Worm (Caenorhabditis elegans) whole organism, L2 larva: ENCODE results near the gene R02F2.5.

Source experiments
- C34F6.9 ChIP-seq: fragments of 150-350 bp; optimal IDR thresholded peaks from 2 replicates; lab custom pipeline; 2014; ENCODE audit warnings: missing biosample characterization, missing genetic modification characterization
- F13H6.1 ChIP-seq: sonication (generic microtip); optimal IDR thresholded peaks from 2 replicates; lab custom pipeline; 2016; ENCODE audit warnings: missing genetic modification characterization, missing compliant biosample characterization
- R02D3.7 ChIP-seq: fragments of 150-350 bp; optimal IDR thresholded peaks from 2 replicates; lab custom pipeline; 2014; ENCODE audit warnings: missing biosample characterization, missing genetic modification characterization
- Y55F3AM.14 ChIP-seq: fragments of 200-800 bp; sonication (Bioruptor generic); optimal IDR thresholded peaks from 2 replicates; lab custom pipeline; 2018; ENCODE audit warnings: mild to moderate bottlenecking, missing genetic modification characterization, missing compliant biosample characterization
- ZK546.5 ChIP-seq: sonication (generic microtip); optimal IDR thresholded peaks from 2 replicates; lab custom pipeline; 2017; ENCODE audit warnings: missing biosample characterization, missing genetic modification characterization
- ama-1 ChIP-seq: fragments of 150-350 bp; optimal IDR thresholded peaks from 2 replicates; lab custom pipeline; 2018; ENCODE audit warnings: inconsistent platforms
- blmp-1 ChIP-seq: sonication (generic microtip); optimal IDR thresholded peaks from 2 replicates; lab custom pipeline; 2017; ENCODE audit warnings: missing genetic modification characterization, mild to moderate bottlenecking, missing compliant biosample characterization, antibody characterized with exemption, moderate library complexity; ENCODE audit not compliant: insufficient read depth
- ceh-16 ChIP-seq: fragments of 150-350 bp; optimal IDR thresholded peaks from 2 replicates; lab custom pipeline; 2014; ENCODE audit warnings: missing biosample characterization, missing genetic modification characterization
- ceh-82 ChIP-seq: fragments of 150-350 bp; optimal IDR thresholded peaks from 2 replicates; lab custom pipeline; 2014; ENCODE audit warnings: missing biosample characterization, missing genetic modification characterization
- crh-2 ChIP-seq: sonication (generic microtip); optimal IDR thresholded peaks from 2 replicates; lab custom pipeline; 2017; ENCODE audit warnings: missing biosample characterization, missing genetic modification characterization
- dmd-4 ChIP-seq: sonication (generic microtip); optimal IDR thresholded peaks from 2 replicates; lab custom pipeline; 2017; ENCODE audit warnings: missing biosample characterization, missing genetic modification characterization
- egl-27 ChIP-seq: sonication (generic microtip); optimal IDR thresholded peaks from 3 replicates; lab custom pipeline; 2017; ENCODE audit warnings: missing biosample characterization, missing genetic modification reagents, missing genetic modification characterization
- elt-1 ChIP-seq: fragments of 150-350 bp; optimal IDR thresholded peaks from 2 replicates; lab custom pipeline; 2014; ENCODE audit warnings: missing biosample characterization, missing genetic modification characterization
- fos-1 ChIP-seq: fragments of 150-350 bp; optimal IDR thresholded peaks from 2 replicates; lab custom pipeline; 2014; ENCODE audit warnings: missing biosample characterization, missing genetic modification characterization
- lin-11 ChIP-seq: fragments of 150-350 bp; sonication (generic microtip); optimal IDR thresholded peaks from 2 replicates; lab custom pipeline; 2014; ENCODE audit warnings: missing biosample characterization, missing genetic modification characterization, inconsistent platforms, mixed read lengths
- lin-13 ChIP-seq: fragments of 150-350 bp; optimal IDR thresholded peaks from 2 replicates; lab custom pipeline; 2014; ENCODE audit warnings: missing biosample characterization, missing genetic modification reagents, missing genetic modification characterization
- lin-39 ChIP-seq: fragments of 150-350 bp; optimal IDR thresholded peaks from 2 replicates; lab custom pipeline; 2014; ENCODE audit warnings: missing biosample characterization, missing genetic modification reagents, missing genetic modification characterization
- lsy-2 ChIP-seq, 2 experiments: fragments of 150-350 bp in 1 of 2; sonication (generic microtip) in 1 of 2; optimal IDR thresholded peaks; 2 replicates each; lab custom pipeline; 2014 to 2017; ENCODE audit warnings: missing biosample characterization in 2 of 2, missing genetic modification characterization in 2 of 2
- mab-5 ChIP-seq: fragments of 150-350 bp; optimal IDR thresholded peaks from 2 replicates; lab custom pipeline; 2014; ENCODE audit warnings: missing biosample characterization, missing genetic modification characterization
- mbf-1 ChIP-seq: sonication (generic microtip); optimal IDR thresholded peaks from 2 replicates; lab custom pipeline; 2017; ENCODE audit warnings: missing biosample characterization, missing genetic modification characterization
- mdl-1 ChIP-seq, 2 experiments: fragments of 150-350 bp in 1 of 2; sonication (generic microtip) in 1 of 2; optimal IDR thresholded peaks; 2 replicates each; lab custom pipeline; 2017; ENCODE audit warnings: missing biosample characterization in 2 of 2, missing genetic modification characterization in 2 of 2
- nhr-10 ChIP-seq: sonication (generic microtip); optimal IDR thresholded peaks from 2 replicates; lab custom pipeline; 2017; ENCODE audit warnings: missing biosample characterization, missing genetic modification characterization
- nhr-11 ChIP-seq: fragments of 150-350 bp; optimal IDR thresholded peaks from 2 replicates; lab custom pipeline; 2014; ENCODE audit warnings: missing biosample characterization, missing genetic modification characterization
- nhr-12 ChIP-seq: fragments of 150-350 bp; optimal IDR thresholded peaks from 2 replicates; lab custom pipeline; 2014; ENCODE audit warnings: missing biosample characterization, missing genetic modification characterization
- nhr-129 ChIP-seq: fragments of 150-350 bp; optimal IDR thresholded peaks from 2 replicates; lab custom pipeline; 2014; ENCODE audit warnings: missing biosample characterization, missing genetic modification characterization
- nhr-21 ChIP-seq: fragments of 150-350 bp; optimal IDR thresholded peaks from 2 replicates; lab custom pipeline; 2014; ENCODE audit warnings: missing biosample characterization, missing genetic modification characterization
- nhr-23 ChIP-seq: fragments of 150-350 bp; optimal IDR thresholded peaks from 2 replicates; lab custom pipeline; 2014; ENCODE audit warnings: missing biosample characterization, missing genetic modification reagents, missing genetic modification characterization
- nhr-25 ChIP-seq: fragments of 150-350 bp; sonication (generic microtip); optimal IDR thresholded peaks from 3 replicates; lab custom pipeline; 2014; ENCODE audit warnings: missing biosample characterization, missing genetic modification characterization
- nhr-6 ChIP-seq: fragments of 150-350 bp; optimal IDR thresholded peaks from 2 replicates; lab custom pipeline; 2014; ENCODE audit warnings: missing biosample characterization, missing genetic modification characterization
- nhr-77 ChIP-seq: fragments of 150-350 bp; optimal IDR thresholded peaks from 2 replicates; lab custom pipeline; 2014; ENCODE audit warnings: missing biosample characterization, missing genetic modification characterization
- peb-1 ChIP-seq: fragments of 150-350 bp; optimal IDR thresholded peaks from 2 replicates; lab custom pipeline; 2014; ENCODE audit warnings: missing biosample characterization, missing genetic modification characterization
- sem-4 ChIP-seq: fragments of 150-350 bp; optimal IDR thresholded peaks from 2 replicates; lab custom pipeline; 2014; ENCODE audit warnings: missing biosample characterization, missing genetic modification reagents, missing genetic modification characterization
- skn-1 ChIP-seq: sonication (generic microtip); optimal IDR thresholded peaks from 2 replicates; lab custom pipeline; 2017; ENCODE audit warnings: missing biosample characterization, missing genetic modification characterization
- sma-3 ChIP-seq: sonication (generic microtip); optimal IDR thresholded peaks from 2 replicates; lab custom pipeline; 2016; ENCODE audit warnings: missing genetic modification reagents, missing genetic modification characterization, missing compliant biosample characterization
- sma-9 ChIP-seq, 2 experiments: fragments of 150-350 bp in 1 of 2; sonication (generic microtip) in 1 of 2; optimal IDR thresholded peaks; 2 replicates each; lab custom pipeline; 2014 to 2016; ENCODE audit warnings: missing genetic modification characterization in 2 of 2, mild to moderate bottlenecking in 1 of 2, missing biosample characterization in 1 of 2, missing compliant biosample characterization in 1 of 2, missing genetic modification reagents in 1 of 2, moderate library complexity in 1 of 2
- snpc-4 ChIP-seq: fragments of 150-350 bp; optimal IDR thresholded peaks from 2 replicates; lab custom pipeline; 2014; ENCODE audit warnings: missing biosample characterization, missing genetic modification characterization
- unc-39 ChIP-seq: fragments of 150-350 bp; optimal IDR thresholded peaks from 2 replicates; lab custom pipeline; 2014; ENCODE audit warnings: missing biosample characterization, missing genetic modification characterization
- unc-55 ChIP-seq: fragments of 150-350 bp; sonication (generic microtip); optimal IDR thresholded peaks from 3 replicates; lab custom pipeline; 2014; ENCODE audit warnings: missing biosample characterization, missing genetic modification reagents, missing genetic modification characterization
- unc-62 ChIP-seq: fragments of 150-350 bp; optimal IDR thresholded peaks from 2 replicates; lab custom pipeline; 2014; ENCODE audit warnings: missing biosample characterization, missing genetic modification reagents, missing genetic modification characterization
- zag-1 ChIP-seq: fragments of 150-350 bp; optimal IDR thresholded peaks from 2 replicates; lab custom pipeline; 2014; ENCODE audit warnings: missing biosample characterization, missing genetic modification characterization
- ztf-1 ChIP-seq: fragments of 200-800 bp; sonication (Bioruptor generic); conservative IDR thresholded peaks from 2 replicates; pipeline ENCODE4 v1.3.6; 2022; ENCODE audit warnings: missing genetic modification characterization, missing compliant biosample characterization
- ztf-11 ChIP-seq: sonication (generic microtip); optimal IDR thresholded peaks from 2 replicates; lab custom pipeline; 2017; ENCODE audit warnings: missing biosample characterization, missing genetic modification characterization
- ztf-4 ChIP-seq: fragments of 150-350 bp; optimal IDR thresholded peaks from 2 replicates; lab custom pipeline; 2014; ENCODE audit warnings: missing biosample characterization, missing genetic modification characterization

R02F2.5 gene

DNA sequence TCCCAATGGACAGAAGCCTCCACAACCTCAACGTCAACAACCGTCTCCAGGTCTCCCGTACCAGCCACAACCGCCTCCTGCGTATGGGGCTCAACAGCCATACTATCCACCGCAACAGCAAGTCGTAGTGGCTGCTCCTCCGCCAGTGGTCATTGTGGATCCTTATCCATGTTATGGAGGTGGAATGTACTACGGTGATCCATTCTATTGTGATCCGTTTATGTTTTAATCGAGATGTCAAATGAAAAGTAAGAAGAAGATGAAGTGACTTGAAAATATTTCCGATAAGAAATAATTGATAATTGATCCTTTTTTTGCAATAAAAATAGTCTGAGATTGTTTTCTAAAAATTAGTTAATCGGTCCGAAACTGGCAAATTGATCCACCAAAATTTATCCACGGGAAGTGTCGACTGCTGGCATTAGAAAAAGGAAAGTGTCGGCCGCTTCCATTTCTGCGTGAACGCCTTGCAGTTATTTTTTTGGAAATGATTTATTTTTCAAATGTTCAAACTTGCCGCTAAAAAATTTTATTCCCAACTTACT is at the start of gene R02F2.5, which contains the start of gene R02F2.6:
Gene R02F2.5 (plus strand): TSS at position 495 of the 545 bp plus-strand sequence.
Gene R02F2.6 (minus strand): TSS at position 101 of the 545 bp plus-strand sequence.
- TF ChIP-seq snpc-4 (tag; lab: Kevin White, UChicago) (no peak), dmd-4 (tag; lab: Kevin White, UChicago) (no peak)

DNA sequence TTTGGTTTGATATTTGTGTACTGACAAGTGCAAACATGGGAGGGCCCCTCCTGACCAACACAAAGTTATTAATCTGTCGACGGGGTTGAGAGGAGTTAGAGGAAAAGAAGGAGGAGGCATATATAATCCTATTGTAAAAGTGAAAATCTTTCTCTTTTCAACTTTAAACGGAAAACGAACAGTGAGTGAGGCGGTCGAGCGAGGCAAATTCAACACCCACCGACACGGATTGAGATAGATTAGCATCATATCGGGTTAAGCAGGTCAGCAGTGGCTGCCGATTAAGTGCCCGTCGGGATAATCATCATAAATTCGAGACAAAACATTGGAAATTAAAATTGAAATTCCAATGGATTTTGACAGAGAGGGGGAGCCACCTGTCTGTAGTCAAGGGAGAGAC is 42.8 kb upstream of the R02F2.5 start:
- no peak for TF ChIP-seq ama-1
- TF ChIP-seq C34F6.9 (tag; lab: Kevin White, UChicago): no peak
- no peak for TF ChIP-seq unc-39 (tag; lab: Kevin White, UChicago)
- TF ChIP-seq, all 48 proteins: peak for 0

DNA sequence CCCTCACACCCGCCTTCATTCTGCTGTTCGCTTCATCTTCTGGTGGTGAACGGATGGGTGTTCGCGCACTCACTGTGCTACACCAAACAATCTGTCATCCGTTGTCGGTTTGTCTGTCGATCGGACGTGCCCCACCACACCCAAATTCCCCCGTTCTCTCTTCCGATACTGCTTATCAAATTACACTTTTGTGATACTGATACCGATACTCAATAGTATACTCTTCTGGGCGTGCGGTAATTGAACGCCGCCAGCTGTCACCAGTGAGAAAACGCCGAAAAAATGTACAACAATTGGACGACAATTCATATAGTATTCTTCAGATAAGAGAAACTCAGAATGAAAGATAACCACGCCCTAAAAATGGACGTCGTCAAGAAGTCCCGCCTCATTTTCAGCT is 41.1 kb upstream of the R02F2.5 start:
- TF ChIP-seq Y55F3AM.14 (no peak), fos-1 (tag; lab: Kevin White, UChicago) (peak; percentile 35)

DNA sequence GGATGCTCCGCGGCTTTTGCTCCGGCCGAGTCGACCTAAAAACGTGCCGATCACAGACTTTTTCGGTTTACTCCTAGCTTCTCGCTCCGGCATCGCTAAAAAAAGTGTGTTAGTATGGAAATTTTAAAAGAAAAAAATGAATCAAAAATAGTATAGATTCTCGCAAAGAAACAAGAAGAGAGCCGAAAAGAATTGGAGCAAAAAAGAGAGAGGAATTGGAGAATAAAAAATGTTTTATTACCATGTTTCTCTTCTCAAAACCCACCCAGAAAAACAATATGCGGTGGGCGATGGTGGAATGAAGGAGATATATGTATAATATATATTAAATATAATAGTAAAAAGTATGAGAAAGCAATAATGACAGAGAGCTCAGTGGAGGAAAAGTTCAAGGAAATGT is 38.6 kb upstream of the R02F2.5 start, which contains the start of gene W03A5.6:
Gene W03A5.6 (minus strand): TSS at position 101 of the 400 bp plus-strand sequence.
- TF ChIP-seq F13H6.1: no peak
- no peak for TF ChIP-seq ztf-11
- TF ChIP-seq ceh-82 (tag; lab: Kevin White, UChicago): no peak
- no peak for TF ChIP-seq sma-9 (GFP tag; optimal IDR thresholded peaks at IDR 0.05; lab: Kevin White, UChicago)
- no peak for TF ChIP-seq sma-9 (tag; optimal IDR thresholded peaks at IDR 0.05; lab: Kevin White, UChicago)
- TF ChIP-seq skn-1 (tag; lab: Kevin White, UChicago): no peak
- TF ChIP-seq lin-13 (GFP tag; lab: Kevin White, UChicago): no peak
- TF ChIP-seq lin-39 (tag; lab: Kevin White, UChicago): no peak
- TF ChIP-seq peb-1 (tag; lab: Kevin White, UChicago): no peak
- no peak for TF ChIP-seq egl-27 (tag; lab: Kevin White, UChicago)

DNA sequence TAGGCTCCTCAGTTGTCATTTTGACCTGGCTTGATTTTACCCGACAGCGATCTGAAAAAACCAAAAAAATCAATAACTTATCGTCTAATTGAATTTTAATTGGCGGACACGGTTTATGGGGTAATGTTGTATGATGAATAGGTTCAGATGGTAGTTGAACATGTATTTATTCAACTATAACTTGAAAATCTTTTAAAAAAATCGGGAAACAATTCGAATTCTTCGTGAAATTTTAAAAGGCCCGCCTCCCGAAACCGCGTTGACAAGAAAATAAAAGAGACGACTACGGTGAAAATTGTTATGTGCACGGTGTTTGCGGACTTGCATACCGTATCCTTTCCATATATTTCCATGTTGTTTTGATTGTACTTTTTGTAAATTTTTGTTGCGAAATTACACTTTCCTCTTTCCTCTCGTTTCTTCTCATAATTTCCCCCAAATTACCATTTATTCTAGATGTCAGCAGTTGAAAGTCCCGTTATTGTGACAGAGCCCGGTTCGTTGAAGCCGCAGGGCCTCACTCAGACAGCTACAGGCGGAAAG is 36.3 kb upstream of the R02F2.5 start, which contains the start of the genes T24G10.2 and disl-2:
Gene T24G10.2 (minus strand): TSS at position 51 of the 543 bp plus-strand sequence.
Gene disl-2 (plus strand): TSS at position 457 of the 543 bp plus-strand sequence.
- TF ChIP-seq nhr-23 (tag; lab: Kevin White, UChicago): no peak
- TF ChIP-seq nhr-6 (tag; lab: Kevin White, UChicago): no peak
- peak; percentile 80 for TF ChIP-seq C34F6.9 (tag; lab: Kevin White, UChicago)
- no peak for TF ChIP-seq sma-3 (GFP tag; lab: Kevin White, UChicago)
- no peak for TF ChIP-seq nhr-10 (tag; lab: Kevin White, UChicago)
- no peak for TF ChIP-seq snpc-4 (tag; lab: Kevin White, UChicago)
- no peak for TF ChIP-seq sem-4 (tag; lab: Kevin White, UChicago)
- TF ChIP-seq unc-55 (GFP tag; lab: Kevin White, UChicago): peak; percentile 85
- TF ChIP-seq lin-11 (tag; lab: Kevin White, UChicago): no peak
- TF ChIP-seq nhr-77: no peak
- no peak for TF ChIP-seq lin-39 (tag; lab: Kevin White, UChicago)
- peak; percentile 94 to 99 for TF ChIP-seq lsy-2 (tag; optimal IDR thresholded peaks at IDR 0.05; lab: Kevin White, UChicago)
- TF ChIP-seq egl-27 (tag; lab: Kevin White, UChicago): no peak
- no peak for TF ChIP-seq zag-1 (tag; lab: Kevin White, UChicago)
- TF ChIP-seq ztf-4 (tag; lab: Kevin White, UChicago): no peak
- TF ChIP-seq F13H6.1: peak; percentile 5
- TF ChIP-seq lin-13 (GFP tag; lab: Kevin White, UChicago): peak; percentile 44
- no peak for TF ChIP-seq ceh-82 (tag; lab: Kevin White, UChicago)
- peak; percentile 66 for TF ChIP-seq nhr-129
- no peak for TF ChIP-seq unc-62
- no peak for TF ChIP-seq ceh-16 (tag; lab: Kevin White, UChicago)
- no peak for TF ChIP-seq mbf-1 (tag; lab: Kevin White, UChicago)
- no peak for TF ChIP-seq mdl-1 (tag; optimal IDR thresholded peaks at IDR 0.05; lab: Kevin White, UChicago)
- no peak for TF ChIP-seq elt-1 (tag; lab: Kevin White, UChicago)
- no peak for TF ChIP-seq ama-1
- TF ChIP-seq unc-39 (tag; lab: Kevin White, UChicago): no peak
- no peak for TF ChIP-seq nhr-11
- TF ChIP-seq blmp-1: no peak
- no peak for TF ChIP-seq ZK546.5 (tag; lab: Kevin White, UChicago)
- no peak for TF ChIP-seq nhr-12 (tag; lab: Kevin White, UChicago)
- no peak for TF ChIP-seq R02D3.7 (tag; lab: Kevin White, UChicago)
- no peak for TF ChIP-seq nhr-21 (tag; lab: Kevin White, UChicago)
- TF ChIP-seq dmd-4 (tag; lab: Kevin White, UChicago): no peak
- no peak for TF ChIP-seq ztf-1 (GFP tag; lab: Robert Waterston, UW)
- no peak for TF ChIP-seq Y55F3AM.14
- TF ChIP-seq nhr-25 (tag; lab: Kevin White, UChicago): no peak
- TF ChIP-seq fos-1 (tag; lab: Kevin White, UChicago): peak; percentile 18
- TF ChIP-seq skn-1 (tag; lab: Kevin White, UChicago): no peak
- TF ChIP-seq crh-2 (tag; lab: Kevin White, UChicago): peak; percentile 41
- no peak for TF ChIP-seq mab-5 (tag; lab: Kevin White, UChicago)
